Fruit fly (Drosophila melanogaster) S2 (cell line): ENCODE results near the gene Acam.

Source experiments
- CG8478 ChIP-seq: fragments of >200 bp; optimal IDR thresholded peaks from 2 replicates; lab custom pipeline; 2018
- CTCF ChIP-seq, 2 experiments: fragments of >200 bp; optimal IDR thresholded peaks; 2 replicates each; lab custom pipeline; 2018

DNA sequence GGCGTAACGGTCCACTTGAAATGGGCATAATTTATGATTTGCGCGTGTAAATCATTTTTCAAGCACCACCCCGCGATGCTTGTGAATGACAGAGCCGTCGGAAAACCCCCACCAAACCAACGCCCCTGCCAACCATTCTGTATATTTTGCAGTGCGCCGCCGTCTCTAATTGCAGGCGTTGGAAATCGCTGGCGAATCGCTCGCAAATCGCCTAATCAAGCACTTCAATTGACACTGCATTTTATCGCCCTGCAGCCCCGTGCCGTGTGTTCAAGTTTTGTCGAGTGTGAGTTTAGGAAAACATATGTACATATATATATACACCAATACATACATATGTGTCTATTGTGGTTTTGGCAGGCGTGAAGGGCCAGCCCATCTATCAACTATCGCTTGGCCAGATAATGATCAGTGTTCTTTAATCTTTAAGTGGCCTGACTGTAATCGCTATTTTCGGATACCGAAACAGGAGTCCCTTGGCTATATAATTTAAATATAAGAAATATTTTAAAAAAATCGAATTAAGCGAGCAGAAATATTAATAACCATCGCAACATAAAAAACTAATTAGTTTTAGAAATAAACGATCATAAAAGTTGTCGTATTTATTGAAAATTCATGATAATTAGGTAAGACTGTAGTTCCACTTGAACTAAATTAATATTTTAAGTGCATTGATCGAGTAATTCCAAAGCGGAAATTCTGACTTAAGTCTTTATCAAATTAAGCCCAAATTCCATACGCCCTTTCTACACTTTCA lies 49.5 kb upstream of the Acam start:
- TF ChIP-seq CG8478 (lab: Kevin White, UChicago), result no peak
- no peak for TF ChIP-seq CTCF (optimal IDR thresholded peaks at IDR 0.05; lab: Kevin White, UChicago)
